Fruit fly (Drosophila melanogaster): ENCODE measurements around the gene Nup35.

DNA sequence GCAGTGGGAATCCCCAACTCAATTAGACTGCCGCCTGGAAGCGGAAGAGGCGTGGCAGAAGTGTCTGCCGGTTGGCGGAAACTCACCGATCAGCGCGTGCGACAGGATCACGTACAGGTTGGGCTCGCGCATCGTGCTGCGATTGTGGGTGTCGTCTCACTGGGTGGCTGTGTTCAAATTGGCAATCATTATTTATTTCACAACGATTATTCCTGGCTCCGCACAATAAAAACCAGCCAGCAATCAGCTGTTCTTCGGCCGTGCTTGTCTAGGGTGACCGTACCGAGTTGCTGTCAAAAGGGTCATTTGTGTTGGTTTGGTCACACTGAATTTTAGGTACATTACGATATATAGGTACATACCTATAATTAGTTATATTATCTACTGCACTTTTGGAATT is 9.0 kb downstream of the Nup35 start, which contains the start of gene CG6659:
- TF ChIP-seq Trl (optimal IDR thresholded peaks at IDR 0.05) = no peak
- TF ChIP-seq Trl (GFP tag; optimal IDR thresholded peaks at IDR 0.05) = no peak
- TF ChIP-seq Hand (GFP tag; optimal IDR thresholded peaks at IDR 0.05) = no peak
- no peak for TF ChIP-seq Dp (GFP tag; optimal IDR thresholded peaks at IDR 0.05)
- no peak for TF ChIP-seq Gug (GFP tag; IDR thresholded peaks at IDR 0.05)
- no peak for TF ChIP-seq dan (GFP tag; IDR thresholded peaks at IDR 0.05)
- no peak for TF ChIP-seq ttk (GFP tag; IDR thresholded peaks at IDR 0.05)
- no peak for TF ChIP-seq D19A (tag; optimal IDR thresholded peaks at IDR 0.05)

Data from whole organism, embryonic.